Fruit fly (Drosophila melanogaster): Measurements from ENCODE around the gene Act5C.
A peak's percentile ranks its signal among the peaks of the same experiment; 100 is the strongest.

The Act5C gene

dm6 chrX:5891666-5892444 is 8.8 kb upstream of the Act5C start:
- peak; percentile 20 for TF ChIP-seq CG6808 (GFP tag; optimal IDR thresholded peaks at IDR 0.05)
- peak; percentile 43 for TF ChIP-seq Sox102F (GFP tag; optimal IDR thresholded peaks at IDR 0.05)
- TF ChIP-seq CG8632 (GFP tag; optimal IDR thresholded peaks at IDR 0.05), result no peak
- TF ChIP-seq Lpt (GFP tag; optimal IDR thresholded peaks at IDR 0.05), result peak; percentile 61
- TF ChIP-seq cyc (GFP tag; optimal IDR thresholded peaks at IDR 0.05), result peak; percentile 34
- TF ChIP-seq CG32006 (GFP tag; optimal IDR thresholded peaks at IDR 0.05), result peak; percentile 73
- no peak for TF ChIP-seq spab (GFP tag; optimal IDR thresholded peaks at IDR 0.05)
- TF ChIP-seq Blimp-1 (GFP tag; optimal IDR thresholded peaks at IDR 0.05), result no peak
- TF ChIP-seq CG3032 (tag; optimal IDR thresholded peaks at IDR 0.05), result no peak
- peak; percentile 82 for TF ChIP-seq Eip78C (GFP tag)
- TF ChIP-seq Sox14 (GFP tag; optimal IDR thresholded peaks at IDR 0.05), result peak; percentile 57
- TF ChIP-seq Eip93F (GFP tag; optimal IDR thresholded peaks at IDR 0.05), result no peak
- TF ChIP-seq CG11902 (GFP tag; optimal IDR thresholded peaks at IDR 0.05), result no peak
- TF ChIP-seq vri (GFP tag; optimal IDR thresholded peaks at IDR 0.05), result peak; percentile 62
- peak; percentile 70 for TF ChIP-seq esn (GFP tag; optimal IDR thresholded peaks at IDR 0.05)
- peak; percentile 81 for TF ChIP-seq dsx (GFP tag; optimal IDR thresholded peaks at IDR 0.05; ENCODE audit: poor library complexity, severe bottlenecking)
- peak; percentile 66 for TF ChIP-seq Met (GFP tag; optimal IDR thresholded peaks at IDR 0.05)
- TF ChIP-seq ss (GFP tag; optimal IDR thresholded peaks at IDR 0.05), result peak in 1 of 2 experiments; percentile 13
- peak; percentile 70 for TF ChIP-seq pdm3 (GFP tag; optimal IDR thresholded peaks at IDR 0.05)
- peak in 1 of 2 experiments; percentile 57 for TF ChIP-seq salr (GFP tag; optimal IDR thresholded peaks at IDR 0.05)
- TF ChIP-seq CG8319 (GFP tag; optimal IDR thresholded peaks at IDR 0.05), result no peak
- TF ChIP-seq Ets96B (tag; optimal IDR thresholded peaks at IDR 0.05), result peak; percentile 17
- TF ChIP-seq CG34406 (GFP tag; optimal IDR thresholded peaks at IDR 0.05), result peak; percentile 36
- peak; percentile 61 for TF ChIP-seq CG31627 (GFP tag; optimal IDR thresholded peaks at IDR 0.05)
- TF ChIP-seq Eip75B (GFP tag; optimal IDR thresholded peaks at IDR 0.05), result peak; percentile 44
- TF ChIP-seq CG6163 (GFP tag; IDR thresholded peaks at IDR 0.05), result peak; percentile 76
- no peak for TF ChIP-seq CG9139 (GFP tag; optimal IDR thresholded peaks at IDR 0.05)
- peak; percentile 84 for TF ChIP-seq svp (GFP tag)
- peak; percentile 36 for TF ChIP-seq Ets21C (GFP tag; optimal IDR thresholded peaks at IDR 0.05)
- TF ChIP-seq fkh (GFP tag; optimal IDR thresholded peaks at IDR 0.05), result peak; percentile 1
- peak; percentile 49 for TF ChIP-seq Smox (GFP tag; optimal IDR thresholded peaks at IDR 0.05)
- peak; percentile 38 for TF ChIP-seq CG6276 (GFP tag; optimal IDR thresholded peaks at IDR 0.05)
- no peak for TF ChIP-seq CG6854 (GFP tag; optimal IDR thresholded peaks at IDR 0.05)
- TF ChIP-seq CG6792 (GFP tag; optimal IDR thresholded peaks at IDR 0.05), result peak; percentile 37
- peak; percentile 52 for TF ChIP-seq acj6 (GFP tag; optimal IDR thresholded peaks at IDR 0.05)
- TF ChIP-seq fd85E (GFP tag; optimal IDR thresholded peaks at IDR 0.05), result no peak
- peak; percentile 64 for TF ChIP-seq CG4318 (GFP tag; optimal IDR thresholded peaks at IDR 0.05)
- TF ChIP-seq CG15336 (GFP tag; IDR thresholded peaks at IDR 0.05), result peak; percentile 50
- peak; percentile 23 for TF ChIP-seq dac (GFP tag; optimal IDR thresholded peaks at IDR 0.05)
- TF ChIP-seq CG1621 (tag; optimal IDR thresholded peaks at IDR 0.05), result no peak
- peak; percentile 3 for TF ChIP-seq CG10669 (GFP tag; optimal IDR thresholded peaks at IDR 0.05)
- peak; percentile 53 for TF ChIP-seq lz (GFP tag; optimal IDR thresholded peaks at IDR 0.05)
- peak; percentile 61 for TF ChIP-seq net (GFP tag; optimal IDR thresholded peaks at IDR 0.05)
- TF ChIP-seq topi (GFP tag; optimal IDR thresholded peaks at IDR 0.05), result peak; percentile 59
- TF ChIP-seq Sox15 (GFP tag; optimal IDR thresholded peaks at IDR 0.05), result peak; percentile 6
- peak; percentile 55 for TF ChIP-seq OdsH (GFP tag; optimal IDR thresholded peaks at IDR 0.05)
- TF ChIP-seq achi (GFP tag; optimal IDR thresholded peaks at IDR 0.05), result peak; percentile 56
- TF ChIP-seq CG3919 (GFP tag; optimal IDR thresholded peaks at IDR 0.05), result peak; percentile 64
- TF ChIP-seq CG11762 (GFP tag; optimal IDR thresholded peaks at IDR 0.05; ENCODE audit: insufficient read depth), result peak; percentile 40
- TF ChIP-seq CG10631 (GFP tag; optimal IDR thresholded peaks at IDR 0.05), result peak; percentile 63
